Fruit fly (Drosophila melanogaster): ENCODE data around the gene CG12659.

DNA sequence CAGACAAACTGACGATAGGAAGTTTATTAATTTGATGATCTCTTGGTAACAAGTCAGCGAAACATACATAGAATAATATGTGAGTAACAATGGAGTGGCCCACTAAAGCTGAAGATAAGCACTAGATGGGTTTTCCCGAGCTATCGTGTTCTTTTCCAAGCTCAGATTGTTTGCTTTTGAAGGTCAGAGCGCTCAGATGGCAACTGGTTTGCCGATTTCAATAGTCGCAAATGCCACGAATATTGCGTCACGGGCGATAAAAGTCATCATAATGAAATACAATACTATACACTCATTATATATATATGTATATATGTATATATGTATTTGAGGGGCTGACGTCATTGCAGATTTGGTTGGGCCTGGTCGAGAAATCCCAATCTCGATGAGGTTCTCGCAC, 11.7 kb downstream of the CG12659 start:
- no peak for TF ChIP-seq psq (optimal IDR thresholded peaks at IDR 0.05)
- no peak for TF ChIP-seq Myc (optimal IDR thresholded peaks at IDR 0.05)
